Fruit fly (Drosophila melanogaster): Measurements from ENCODE around the gene CG8136.
A peak's percentile ranks its signal among the peaks of the same experiment; 100 is the strongest.

The CG8136 gene

dm6 chr3R:8747871-8748775, 27.0 kb downstream of the CG8136 start (continued):
- TF ChIP-seq CG10631 (GFP tag; optimal IDR thresholded peaks at IDR 0.05), result peak; percentile 72
- peak; percentile 86 for TF ChIP-seq eg (GFP tag; IDR thresholded peaks at IDR 0.05)
- TF ChIP-seq CG15336 (GFP tag; IDR thresholded peaks at IDR 0.05), result peak; percentile 88
- no peak for TF ChIP-seq fd85E (GFP tag; optimal IDR thresholded peaks at IDR 0.05)
- TF ChIP-seq fd59A (GFP tag; optimal IDR thresholded peaks at IDR 0.05), result peak; percentile 63
- TF ChIP-seq esn (GFP tag; optimal IDR thresholded peaks at IDR 0.05), result peak; percentile 90
- peak; percentile 74 for TF ChIP-seq achi (GFP tag; optimal IDR thresholded peaks at IDR 0.05)
- peak; percentile 84 for TF ChIP-seq CG8632 (GFP tag; optimal IDR thresholded peaks at IDR 0.05)
- TF ChIP-seq spab (GFP tag; optimal IDR thresholded peaks at IDR 0.05), result peak; percentile 17
- TF ChIP-seq CG6276 (GFP tag; optimal IDR thresholded peaks at IDR 0.05), result peak; percentile 85
- TF ChIP-seq dsx (GFP tag; optimal IDR thresholded peaks at IDR 0.05; ENCODE audit: poor library complexity, severe bottlenecking), result peak; percentile 72
- peak; percentile 88 for TF ChIP-seq Smox (GFP tag; optimal IDR thresholded peaks at IDR 0.05)
- TF ChIP-seq Met (GFP tag; optimal IDR thresholded peaks at IDR 0.05), result peak; percentile 87
- TF ChIP-seq svp (GFP tag), result peak; percentile 89
- TF ChIP-seq Sox15 (GFP tag; optimal IDR thresholded peaks at IDR 0.05), result peak; percentile 71
- no peak for TF ChIP-seq CG1621 (tag; optimal IDR thresholded peaks at IDR 0.05)
- peak; percentile 69 for TF ChIP-seq CG7368 (GFP tag; optimal IDR thresholded peaks at IDR 0.05)
- peak; percentile 59 for TF ChIP-seq Eip93F (GFP tag; optimal IDR thresholded peaks at IDR 0.05)
- peak; percentile 70 for TF ChIP-seq vri (GFP tag; optimal IDR thresholded peaks at IDR 0.05)
- TF ChIP-seq net (GFP tag; optimal IDR thresholded peaks at IDR 0.05), result peak; percentile 89
- TF ChIP-seq Sox102F (GFP tag; optimal IDR thresholded peaks at IDR 0.05), result peak; percentile 86
- peak; percentile 67 for TF ChIP-seq CG4318 (GFP tag; optimal IDR thresholded peaks at IDR 0.05)
- peak; percentile 85 for TF ChIP-seq pdm3 (GFP tag; optimal IDR thresholded peaks at IDR 0.05)
- TF ChIP-seq CG3032 (tag; optimal IDR thresholded peaks at IDR 0.05), result peak; percentile 77

DNA sequence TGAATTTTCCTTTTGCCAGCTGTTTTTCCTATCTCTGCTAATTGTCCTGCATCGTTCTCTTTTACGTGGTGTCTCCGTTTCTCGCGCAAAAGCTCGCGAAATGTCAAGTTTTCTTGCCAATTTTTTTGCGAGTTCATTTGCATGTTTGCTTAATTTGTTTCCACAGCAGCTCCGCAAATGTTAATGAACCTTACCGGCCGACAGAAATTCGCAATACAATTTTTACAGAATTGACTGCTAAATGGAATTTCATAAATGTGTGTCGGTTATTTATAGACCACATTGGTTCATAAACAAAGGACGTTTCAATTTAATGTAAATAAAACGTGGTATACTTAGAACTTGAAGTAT, 27.6 kb downstream of the CG8136 start:
- TF ChIP-seq vri (GFP tag; optimal IDR thresholded peaks at IDR 0.05) (no peak), achi (GFP tag; optimal IDR thresholded peaks at IDR 0.05) (no peak), CG3032 (tag; optimal IDR thresholded peaks at IDR 0.05) (no peak), Hr39 (GFP tag; optimal IDR thresholded peaks at IDR 0.05) (no peak), Smox (GFP tag; optimal IDR thresholded peaks at IDR 0.05) (no peak), CG3919 (GFP tag; optimal IDR thresholded peaks at IDR 0.05) (no peak), Ets96B (tag; optimal IDR thresholded peaks at IDR 0.05) (no peak), Lpt (GFP tag; optimal IDR thresholded peaks at IDR 0.05) (no peak), eg (GFP tag; IDR thresholded peaks at IDR 0.05) (no peak), CG6854 (GFP tag; optimal IDR thresholded peaks at IDR 0.05) (no peak), OdsH (GFP tag; optimal IDR thresholded peaks at IDR 0.05) (no peak), CG8119 (GFP tag; IDR thresholded peaks at IDR 0.05) (no peak), Sox14 (GFP tag; optimal IDR thresholded peaks at IDR 0.05) (no peak), CG6808 (GFP tag; optimal IDR thresholded peaks at IDR 0.05) (no peak), lz (GFP tag; optimal IDR thresholded peaks at IDR 0.05) (no peak), Ets21C (GFP tag; optimal IDR thresholded peaks at IDR 0.05) (no peak)

DNA sequence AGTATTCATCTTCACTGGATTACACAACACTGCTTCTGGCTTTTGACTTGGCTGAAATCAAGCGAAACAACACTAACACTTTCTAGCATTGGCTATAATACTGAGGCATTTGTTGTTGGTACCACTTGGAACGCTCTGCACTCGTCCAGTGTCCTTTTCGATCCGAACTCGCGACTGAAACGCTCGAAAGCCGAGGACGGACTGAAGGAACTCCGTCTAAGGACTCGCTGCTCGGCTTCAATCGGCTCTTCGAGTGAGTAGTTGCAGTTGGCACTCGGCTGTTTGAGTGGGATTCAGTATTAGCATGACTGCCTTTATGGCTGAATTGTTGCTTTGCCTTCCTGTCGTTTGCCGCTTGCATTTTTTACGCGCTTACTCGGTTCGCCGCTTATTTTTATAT, 46.8 kb downstream of the CG8136 start, which contains the start of the genes CG34135 and CG11768:
TSS of gene CG34135 (minus strand) at position 194 of the 400 bp plus-strand sequence.
TSS of gene CG11768 (minus strand) at position 203 of the 400 bp plus-strand sequence.
- TF ChIP-seq CG11762 (GFP tag; optimal IDR thresholded peaks at IDR 0.05; ENCODE audit: insufficient read depth) (no peak), ss (GFP tag; optimal IDR thresholded peaks at IDR 0.05) (no peak), Hr4 (GFP tag; optimal IDR thresholded peaks at IDR 0.05) (no peak), dsx (GFP tag; optimal IDR thresholded peaks at IDR 0.05; ENCODE audit: poor library complexity, severe bottlenecking) (no peak), acj6 (GFP tag; optimal IDR thresholded peaks at IDR 0.05) (no peak), CG11902 (GFP tag; optimal IDR thresholded peaks at IDR 0.05) (no peak), vri (GFP tag; optimal IDR thresholded peaks at IDR 0.05) (no peak), Eip93F (GFP tag; optimal IDR thresholded peaks at IDR 0.05) (no peak), topi (GFP tag; optimal IDR thresholded peaks at IDR 0.05) (no peak), CG31627 (GFP tag; optimal IDR thresholded peaks at IDR 0.05) (no peak), Met (GFP tag; optimal IDR thresholded peaks at IDR 0.05) (no peak), CG10669 (GFP tag; optimal IDR thresholded peaks at IDR 0.05) (no peak), CG3919 (GFP tag; optimal IDR thresholded peaks at IDR 0.05) (no peak), Lpt (GFP tag; optimal IDR thresholded peaks at IDR 0.05) (no peak)
